Worm (Caenorhabditis elegans): ENCODE results near the gene Y39E4B.5.
A peak's percentile ranks its signal among the peaks of the same experiment; 100 is the strongest.

Gene Y39E4B.5

ce11 chrIII:13201901-13202300 lies 32.2 kb downstream of the Y39E4B.5 start:
- TF ChIP-seq drap-1 (GFP tag; optimal IDR thresholded peaks at IDR 0.05) (no peak), ceh-43 (GFP tag; optimal IDR thresholded peaks at IDR 0.05) (no peak), bed-3 (GFP tag; optimal IDR thresholded peaks at IDR 0.05) (no peak), lin-13 (tag; optimal IDR thresholded peaks at IDR 0.05) (no peak), nhr-76 (tag; optimal IDR thresholded peaks at IDR 0.05) (no peak), zip-8 (tag; optimal IDR thresholded peaks at IDR 0.05) (no peak), flh-1 (GFP tag; optimal IDR thresholded peaks at IDR 0.05) (no peak), ceh-83 (GFP tag; optimal IDR thresholded peaks at IDR 0.05) (no peak), sem-2 (GFP tag; optimal IDR thresholded peaks at IDR 0.05) (no peak), sptf-1 (tag; optimal IDR thresholded peaks at IDR 0.05) (no peak), nhr-12 (tag; optimal IDR thresholded peaks at IDR 0.05) (no peak), unc-39 (tag; optimal IDR thresholded peaks at IDR 0.05) (no peak), elt-1 (tag; optimal IDR thresholded peaks at IDR 0.05; ENCODE audit: borderline replicate concordance, insufficient read depth) (no peak), mls-2 (tag; optimal IDR thresholded peaks at IDR 0.05) (no peak), blmp-1 (tag; optimal IDR thresholded peaks at IDR 0.05) (no peak), lin-32 (GFP tag; optimal IDR thresholded peaks at IDR 0.05) (no peak), nhr-28 (tag; optimal IDR thresholded peaks at IDR 0.05) (no peak), mab-5 (tag; optimal IDR thresholded peaks at IDR 0.05) (no peak), mep-1 (tag; optimal IDR thresholded peaks at IDR 0.05) (no peak), ztf-11 (tag; optimal IDR thresholded peaks at IDR 0.05) (no peak)

- no peak for TF ChIP-seq M03D4.4 (tag; optimal IDR thresholded peaks at IDR 0.05)
- no peak for TF ChIP-seq mep-1 (tag; optimal IDR thresholded peaks at IDR 0.05)
- no peak for TF ChIP-seq zip-8 (tag; optimal IDR thresholded peaks at IDR 0.05)
- TF ChIP-seq ham-2 (GFP tag; optimal IDR thresholded peaks at IDR 0.05), result no peak
- TF ChIP-seq mls-2 (tag; optimal IDR thresholded peaks at IDR 0.05), result no peak
- no peak for TF ChIP-seq nhr-76 (tag; optimal IDR thresholded peaks at IDR 0.05)
- no peak for TF ChIP-seq cnd-1 (tag; optimal IDR thresholded peaks at IDR 0.05)
- no peak for TF ChIP-seq unc-62 (GFP tag; optimal IDR thresholded peaks at IDR 0.05)
- TF ChIP-seq pha-4 (tag; optimal IDR thresholded peaks at IDR 0.05), result no peak
- no peak for TF ChIP-seq hlh-1 (tag; optimal IDR thresholded peaks at IDR 0.05)
- TF ChIP-seq lin-13 (tag; optimal IDR thresholded peaks at IDR 0.05), result no peak
- no peak for TF ChIP-seq nhr-12 (tag; optimal IDR thresholded peaks at IDR 0.05)
These were observed 35.0 kb downstream of the Y39E4B.5 start, which contains the start of gene Y39E4B.11 for ce11 chrIII:13204682-13205081. TSS of gene Y39E4B.11 (plus strand) at chrIII:13204982.

- TF ChIP-seq zip-8 (tag; optimal IDR thresholded peaks at IDR 0.05) (peak; percentile 65), mab-5 (tag; optimal IDR thresholded peaks at IDR 0.05) (no peak)
These were observed 39.3 kb downstream of the Y39E4B.5 start for ce11 chrIII:13208978-13209377.

ce11 chrIII:13212366-13212765 lies 42.6 kb downstream of the Y39E4B.5 start, which contains the start of gene tsp-3:
TSS of gene tsp-3 (plus strand) at chrIII:13212666.
- TF ChIP-seq elt-3 (tag; optimal IDR thresholded peaks at IDR 0.05), result no peak
- TF ChIP-seq tbx-8 (GFP tag; optimal IDR thresholded peaks at IDR 0.05), result no peak
- TF ChIP-seq snpc-4 (tag; optimal IDR thresholded peaks at IDR 0.05), result no peak
- no peak for TF ChIP-seq ceh-83 (GFP tag; optimal IDR thresholded peaks at IDR 0.05)
- TF ChIP-seq blmp-1 (tag; optimal IDR thresholded peaks at IDR 0.05), result no peak

ce11 chrIII:13213111-13213510 lies 43.4 kb downstream of the Y39E4B.5 start:
- TF ChIP-seq ces-1 (GFP tag; optimal IDR thresholded peaks at IDR 0.05) (no peak), sptf-1 (tag; optimal IDR thresholded peaks at IDR 0.05) (no peak), nhr-28 (tag; optimal IDR thresholded peaks at IDR 0.05) (no peak), hlh-1 (tag; optimal IDR thresholded peaks at IDR 0.05) (no peak), nhr-237 (tag; optimal IDR thresholded peaks at IDR 0.05) (no peak), pha-4 (tag; optimal IDR thresholded peaks at IDR 0.05) (no peak), lin-13 (tag; optimal IDR thresholded peaks at IDR 0.05) (no peak), zip-8 (tag; optimal IDR thresholded peaks at IDR 0.05) (no peak), sem-2 (GFP tag; optimal IDR thresholded peaks at IDR 0.05) (no peak), mab-5 (tag; optimal IDR thresholded peaks at IDR 0.05) (no peak)

ce11 chrIII:13215682-13216081 lies 46.0 kb downstream of the Y39E4B.5 start:
- TF ChIP-seq mep-1 (tag; optimal IDR thresholded peaks at IDR 0.05), result no peak
- no peak for TF ChIP-seq sptf-1 (tag; optimal IDR thresholded peaks at IDR 0.05)
- no peak for TF ChIP-seq pha-4 (tag; optimal IDR thresholded peaks at IDR 0.05)
- no peak for TF ChIP-seq unc-39 (tag; optimal IDR thresholded peaks at IDR 0.05)
- no peak for TF ChIP-seq M03D4.4 (tag; optimal IDR thresholded peaks at IDR 0.05)
- peak; percentile 23 for TF ChIP-seq blmp-1 (tag; optimal IDR thresholded peaks at IDR 0.05)
- TF ChIP-seq ces-1 (GFP tag; optimal IDR thresholded peaks at IDR 0.05), result peak; percentile 45
